Worm (Caenorhabditis elegans) whole organism, dauer: Measurements from ENCODE around the gene kxd-1.

ENCODE experiments used
- unc-62 ChIP-seq: sonication (generic microtip); optimal IDR thresholded peaks from 2 replicates; lab custom pipeline; 2017; ENCODE audit warnings: missing biosample characterization, missing genetic modification reagents, missing genetic modification characterization

kxd-1 gene

DNA sequence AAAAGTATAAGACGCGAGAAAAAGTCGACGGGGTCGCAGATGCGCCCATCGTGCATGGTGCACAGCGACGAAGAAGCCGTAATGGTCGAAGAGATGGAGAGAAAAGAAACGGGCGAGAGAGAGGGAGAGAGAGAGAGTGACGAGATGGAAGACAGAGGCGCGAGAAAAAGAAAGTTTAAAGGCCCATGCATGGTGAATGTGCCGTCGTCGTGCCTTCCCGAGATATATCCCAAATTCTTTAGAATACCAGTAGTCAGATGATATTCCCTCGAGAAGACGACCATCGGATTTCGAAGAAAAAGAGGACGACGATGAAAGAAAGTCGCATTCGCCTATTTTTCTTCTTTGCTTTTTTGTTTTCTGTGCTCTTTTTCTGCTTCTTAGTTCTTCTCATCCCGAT lies 5.3 kb upstream of the kxd-1 start:
- no peak for TF ChIP-seq unc-62 (GFP tag; lab: Kevin White, UChicago)

DNA sequence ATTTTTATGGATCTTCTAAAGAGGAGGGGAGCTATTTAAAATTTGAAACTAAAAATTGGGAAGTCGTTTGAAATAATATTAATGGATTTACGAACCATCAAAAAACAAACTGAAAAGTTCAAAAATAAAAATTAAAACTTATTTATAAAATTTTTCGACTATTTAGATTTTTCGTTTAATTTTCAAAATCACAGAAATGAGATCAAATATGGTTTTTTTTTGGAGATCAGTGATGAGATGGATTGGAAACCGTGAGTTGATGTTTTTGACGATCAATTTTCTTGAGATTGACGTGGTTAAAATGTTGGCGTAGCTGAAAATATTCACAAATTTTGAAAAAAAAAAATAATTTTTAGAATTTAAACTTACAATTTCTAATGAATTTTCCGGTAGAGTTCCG lies 2.3 kb upstream of the kxd-1 start, which contains the start of gene C13F10.5:
Gene C13F10.5 (minus strand): TSS at position 101 of the 400 bp plus-strand sequence.
- TF ChIP-seq unc-62 (GFP tag; lab: Kevin White, UChicago), result no peak

DNA sequence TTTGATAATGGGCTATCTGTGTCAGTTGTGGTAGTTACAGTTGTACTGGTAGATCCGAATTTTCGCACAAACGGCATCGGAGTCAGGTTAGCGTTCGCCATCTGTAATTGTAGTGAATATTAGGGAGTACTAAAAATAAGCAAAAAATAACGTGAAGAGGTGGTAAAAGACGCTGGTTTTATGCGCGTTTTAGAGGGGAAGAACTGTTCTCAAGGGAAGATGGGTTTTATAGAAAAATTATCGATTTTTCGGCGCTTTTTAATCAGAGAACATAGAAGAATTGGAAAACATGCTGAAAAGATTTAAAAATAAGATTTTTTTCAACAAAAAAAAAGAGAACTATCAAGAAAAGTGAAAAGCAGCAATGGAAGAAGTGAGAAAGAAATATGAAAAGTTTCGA lies 1.9 kb downstream of the kxd-1 start, which contains the start of gene C13F10.7:
Gene C13F10.7 (minus strand): TSS at position 101 of the 400 bp plus-strand sequence.
- no peak for TF ChIP-seq unc-62 (GFP tag; lab: Kevin White, UChicago)

DNA sequence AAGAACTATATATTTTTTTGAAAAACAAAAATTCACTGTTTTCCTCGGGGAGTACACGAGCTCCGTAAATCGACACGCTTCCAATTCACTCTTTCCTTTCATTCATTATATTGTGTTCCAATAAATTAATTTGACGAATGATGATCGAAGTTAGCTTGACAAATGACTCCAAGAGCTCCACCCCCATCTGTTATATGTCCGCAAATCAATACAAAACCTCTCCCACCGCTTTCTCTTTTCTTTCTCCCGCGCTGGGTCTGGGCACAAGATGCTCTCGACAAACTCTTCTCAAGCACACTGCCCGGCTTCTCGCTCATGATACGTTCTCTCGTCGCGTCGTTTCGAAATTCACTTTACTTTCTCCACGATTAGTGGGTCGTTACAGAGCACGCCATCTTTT lies 2.7 kb downstream of the kxd-1 start, which contains the start of gene C13F10.1:
Gene C13F10.1 (plus strand): TSS at position 138 of the 400 bp plus-strand sequence.
- TF ChIP-seq unc-62 (GFP tag; lab: Kevin White, UChicago), result no peak

ce11 chrV:7224353-7224752 lies 3.1 kb downstream of the kxd-1 start:
- no peak for TF ChIP-seq unc-62 (GFP tag; lab: Kevin White, UChicago)

DNA sequence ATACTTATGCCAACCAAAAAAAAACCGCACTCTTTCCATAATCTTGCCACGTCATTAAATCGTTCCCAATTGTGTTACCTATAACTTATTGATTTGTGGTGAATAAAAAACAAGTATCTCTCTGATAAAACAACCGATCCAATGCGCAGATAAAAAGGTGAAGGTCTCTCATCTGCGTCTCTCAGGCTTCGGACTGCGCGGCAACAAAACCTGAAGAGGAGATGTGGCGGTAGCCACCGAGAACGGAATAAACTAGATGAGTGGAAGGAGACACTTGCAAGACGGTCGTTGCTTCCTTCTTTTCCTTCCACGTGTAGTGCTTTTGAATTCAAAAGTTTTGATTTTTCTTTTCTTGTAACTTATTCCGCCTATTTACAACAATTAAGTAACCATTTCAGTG lies 3.7 kb downstream of the kxd-1 start, which contains the start of gene fkb-3:
Gene fkb-3 (plus strand): TSS at position 277 of the 400 bp plus-strand sequence.
- no peak for TF ChIP-seq unc-62 (GFP tag; lab: Kevin White, UChicago)

DNA sequence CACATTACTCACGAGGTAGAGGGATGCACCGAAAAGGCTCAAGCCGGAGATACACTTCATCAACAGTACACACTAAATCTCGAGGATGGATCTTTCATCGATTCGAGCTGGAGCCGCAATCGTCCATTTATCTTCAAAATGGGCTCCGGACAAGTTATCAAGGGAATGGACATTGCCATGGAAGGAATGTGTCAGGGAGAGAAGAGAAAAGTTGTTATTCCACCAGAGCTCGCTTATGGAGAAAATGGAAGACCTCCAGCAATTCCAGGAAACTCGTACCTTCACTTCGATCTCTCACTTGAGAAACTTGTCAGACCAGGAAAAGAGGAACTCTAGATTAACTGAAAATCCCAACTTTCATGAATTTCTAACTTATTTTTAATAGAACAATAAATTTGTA lies 4.6 kb downstream of the kxd-1 start:
- TF ChIP-seq unc-62 (GFP tag; lab: Kevin White, UChicago), result no peak

- no peak for TF ChIP-seq unc-62 (GFP tag; lab: Kevin White, UChicago)
Observed at ce11 chrV:7230847-7231246, 9.6 kb downstream of the kxd-1 start, which contains the start of the genes gei-6 and krr-1. TSS of gene gei-6 (minus strand) at chrV:7230848. TSS of gene krr-1 (plus strand) at chrV:7231190.

ce11 chrV:7231524-7231923 lies 10.3 kb downstream of the kxd-1 start:
- TF ChIP-seq unc-62 (GFP tag; lab: Kevin White, UChicago), result no peak

DNA sequence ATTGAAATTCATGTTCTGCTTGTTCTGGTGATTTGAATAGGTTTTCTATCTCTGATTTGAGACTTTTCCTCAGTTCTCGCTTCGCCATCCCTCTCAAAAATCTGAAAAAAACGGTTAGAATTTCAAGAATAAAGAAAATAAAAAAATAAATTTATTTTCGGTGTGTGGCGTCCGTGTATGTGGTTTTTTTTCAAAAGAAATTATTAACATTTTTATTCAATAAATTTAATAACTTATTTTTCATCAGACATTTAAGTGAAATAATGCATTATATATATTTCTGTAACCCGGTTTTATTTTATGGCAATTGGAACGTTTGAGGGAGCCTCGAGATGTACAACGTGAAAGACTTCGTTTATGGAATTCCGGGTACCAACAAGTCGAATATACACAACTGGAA lies 13.5 kb downstream of the kxd-1 start, which contains the start of gene C05C8.5:
Gene C05C8.5 (minus strand): TSS at position 101 of the 400 bp plus-strand sequence.
- TF ChIP-seq unc-62 (GFP tag; lab: Kevin White, UChicago), result no peak

- no peak for TF ChIP-seq unc-62 (GFP tag; lab: Kevin White, UChicago)
Observed at ce11 chrV:7236694-7237093, 15.4 kb downstream of the kxd-1 start.

DNA sequence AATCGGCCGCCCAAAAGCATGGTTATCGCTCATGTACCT lies 15.6 kb downstream of the kxd-1 start, which contains the start of gene hpo-9:
Gene hpo-9 (minus strand): TSS at position 37 of the 39 bp plus-strand sequence.
- TF ChIP-seq unc-62 (GFP tag; lab: Kevin White, UChicago), result no peak

DNA sequence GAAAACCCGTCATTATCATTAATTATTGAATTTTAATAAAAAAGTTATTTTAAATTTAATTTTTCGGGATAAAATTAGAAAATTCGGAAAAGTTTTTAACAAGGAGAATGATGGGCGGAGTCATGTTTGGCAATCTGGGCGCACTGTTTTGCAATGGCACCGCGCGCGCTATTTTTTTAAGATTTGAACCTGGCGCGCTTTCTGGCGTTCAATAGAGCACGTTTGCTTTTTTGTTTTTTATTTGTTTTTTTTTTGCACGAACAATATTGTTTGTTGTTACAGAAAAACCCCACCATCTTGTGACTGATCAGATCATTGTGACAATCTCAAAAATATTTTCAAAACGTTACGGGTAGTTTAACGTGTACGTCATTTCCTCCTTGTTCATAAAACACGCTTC lies 15.9 kb downstream of the kxd-1 start, which contains the start of gene hyls-1:
Gene hyls-1 (plus strand): TSS at position 249 of the 400 bp plus-strand sequence.
- no peak for TF ChIP-seq unc-62 (GFP tag; lab: Kevin White, UChicago)

DNA sequence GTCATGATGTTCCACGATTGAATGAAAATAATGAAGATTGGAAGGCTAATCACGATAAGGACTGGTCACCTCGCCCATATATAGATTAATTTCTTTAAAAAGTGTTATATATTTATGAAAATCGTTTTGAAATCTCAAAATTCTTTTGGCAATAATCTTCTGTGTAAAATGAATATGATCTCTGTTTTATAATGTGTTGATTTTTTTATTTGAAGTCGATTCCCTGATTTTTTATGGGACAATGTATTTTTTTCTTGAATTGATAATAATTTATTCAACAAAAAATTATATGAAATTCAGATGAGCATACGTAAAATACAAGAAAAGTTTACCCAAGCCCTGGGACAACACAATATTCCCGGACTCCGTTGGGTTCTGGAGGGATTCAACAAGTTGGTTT lies 18.2 kb downstream of the kxd-1 start, which contains the start of gene C05C8.1:
Gene C05C8.1 (plus strand): TSS at position 301 of the 400 bp plus-strand sequence.
- no peak for TF ChIP-seq unc-62 (GFP tag; lab: Kevin White, UChicago)

ce11 chrV:7246951-7247350 lies 25.7 kb downstream of the kxd-1 start, which contains the start of gene C05C8.7:
TSS of gene C05C8.7 (minus strand) at chrV:7247050.
- no peak for TF ChIP-seq unc-62 (GFP tag; lab: Kevin White, UChicago)

DNA sequence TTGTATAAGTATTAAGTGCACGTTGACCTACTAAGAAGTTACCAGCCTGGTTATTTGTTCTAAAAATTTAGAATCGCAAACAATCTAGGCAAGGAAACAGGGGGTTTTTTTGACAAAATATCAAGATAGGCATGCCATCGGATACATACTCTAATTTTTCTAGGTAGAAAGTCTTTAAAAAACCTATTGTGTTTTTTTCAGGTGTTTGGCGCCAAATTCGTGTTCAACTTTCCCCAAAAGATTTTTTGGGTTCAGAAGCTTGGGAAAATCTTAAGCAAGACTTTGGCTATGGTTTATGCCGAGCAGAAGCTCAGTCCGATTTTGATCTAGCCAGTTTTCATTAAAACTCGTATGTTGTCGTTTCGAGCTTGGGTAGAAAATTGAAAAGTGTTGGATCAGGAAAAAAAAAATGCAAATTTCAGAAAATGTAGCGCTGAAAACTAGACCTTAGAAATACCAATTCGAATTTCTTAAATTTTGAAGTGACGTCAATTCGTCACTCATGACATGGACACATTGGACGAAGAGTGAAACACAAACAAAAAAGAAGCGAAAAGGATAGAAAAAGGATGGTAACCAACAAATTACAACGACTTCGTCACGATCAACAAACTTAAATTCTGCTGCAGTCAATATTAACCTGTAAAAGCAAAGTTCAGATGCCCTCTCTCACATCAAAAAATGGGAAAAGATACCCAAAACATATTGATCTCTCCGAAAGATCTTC lies 27.1 kb downstream of the kxd-1 start:
- TF ChIP-seq unc-62 (GFP tag; lab: Kevin White, UChicago), result no peak

ce11 chrV:7255095-7255494 lies 33.8 kb downstream of the kxd-1 start, which contains the start of gene C05C8.8:
TSS of gene C05C8.8 (minus strand) at chrV:7255195.
- no peak for TF ChIP-seq unc-62 (GFP tag; lab: Kevin White, UChicago)
